Worm (Caenorhabditis elegans) whole organism, L2 larva: ENCODE results near the gene nuo-3.

Source experiments
- F13H6.1 ChIP-seq: sonication (generic microtip); optimal IDR thresholded peaks from 2 replicates; lab custom pipeline; 2016; ENCODE audit warnings: missing genetic modification characterization, missing compliant biosample characterization
- ama-1 ChIP-seq: fragments of 150-350 bp; optimal IDR thresholded peaks from 2 replicates; lab custom pipeline; 2018; ENCODE audit warnings: inconsistent platforms
- crh-2 ChIP-seq: sonication (generic microtip); optimal IDR thresholded peaks from 2 replicates; lab custom pipeline; 2017; ENCODE audit warnings: missing biosample characterization, missing genetic modification characterization
- lsy-2 ChIP-seq, 2 experiments: fragments of 150-350 bp in 1 of 2; sonication (generic microtip) in 1 of 2; optimal IDR thresholded peaks; 2 replicates each; lab custom pipeline; 2014 to 2017; ENCODE audit warnings: missing biosample characterization in 2 of 2, missing genetic modification characterization in 2 of 2
- mab-5 ChIP-seq: fragments of 150-350 bp; optimal IDR thresholded peaks from 2 replicates; lab custom pipeline; 2014; ENCODE audit warnings: missing biosample characterization, missing genetic modification characterization
- mdl-1 ChIP-seq, 2 experiments: fragments of 150-350 bp in 1 of 2; sonication (generic microtip) in 1 of 2; optimal IDR thresholded peaks; 2 replicates each; lab custom pipeline; 2017; ENCODE audit warnings: missing biosample characterization in 2 of 2, missing genetic modification characterization in 2 of 2
- nhr-11 ChIP-seq: fragments of 150-350 bp; optimal IDR thresholded peaks from 2 replicates; lab custom pipeline; 2014; ENCODE audit warnings: missing biosample characterization, missing genetic modification characterization
- skn-1 ChIP-seq: sonication (generic microtip); optimal IDR thresholded peaks from 2 replicates; lab custom pipeline; 2017; ENCODE audit warnings: missing biosample characterization, missing genetic modification characterization
- unc-39 ChIP-seq: fragments of 150-350 bp; optimal IDR thresholded peaks from 2 replicates; lab custom pipeline; 2014; ENCODE audit warnings: missing biosample characterization, missing genetic modification characterization
- unc-55 ChIP-seq: fragments of 150-350 bp; sonication (generic microtip); optimal IDR thresholded peaks from 3 replicates; lab custom pipeline; 2014; ENCODE audit warnings: missing biosample characterization, missing genetic modification reagents, missing genetic modification characterization
- unc-62 ChIP-seq: fragments of 150-350 bp; optimal IDR thresholded peaks from 2 replicates; lab custom pipeline; 2014; ENCODE audit warnings: missing biosample characterization, missing genetic modification reagents, missing genetic modification characterization
- zag-1 ChIP-seq: fragments of 150-350 bp; optimal IDR thresholded peaks from 2 replicates; lab custom pipeline; 2014; ENCODE audit warnings: missing biosample characterization, missing genetic modification characterization
- ztf-11 ChIP-seq: sonication (generic microtip); optimal IDR thresholded peaks from 2 replicates; lab custom pipeline; 2017; ENCODE audit warnings: missing biosample characterization, missing genetic modification characterization
- ztf-4 ChIP-seq: fragments of 150-350 bp; optimal IDR thresholded peaks from 2 replicates; lab custom pipeline; 2014; ENCODE audit warnings: missing biosample characterization, missing genetic modification characterization

DNA sequence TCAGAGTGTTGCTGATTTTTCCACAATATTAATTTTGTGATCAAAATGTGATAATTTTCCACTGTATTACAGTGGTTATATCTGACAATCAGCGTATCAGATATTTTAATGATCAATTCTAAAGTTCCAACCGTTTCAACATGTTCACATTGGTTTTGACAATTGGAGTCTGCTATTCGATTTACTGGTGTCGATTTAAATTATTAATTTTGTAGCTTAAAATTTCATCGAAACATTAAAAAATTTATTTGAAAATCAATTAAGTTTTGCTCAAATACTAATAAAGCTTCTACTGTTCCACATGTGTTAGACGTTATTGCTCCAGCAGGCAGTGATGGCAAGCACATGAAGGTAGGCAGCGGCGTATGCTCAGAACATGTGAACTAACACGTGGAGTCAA is 39.6 kb downstream of the nuo-3 start:
- no peak for TF ChIP-seq unc-39 (tag; lab: Kevin White, UChicago)
- TF ChIP-seq mdl-1 (tag; optimal IDR thresholded peaks at IDR 0.05; lab: Kevin White, UChicago) = no peak
- TF ChIP-seq nhr-11 (tag; lab: Kevin White, UChicago) = no peak
- no peak for TF ChIP-seq ama-1
- no peak for TF ChIP-seq lsy-2 (tag; optimal IDR thresholded peaks at IDR 0.05; lab: Kevin White, UChicago)
- no peak for TF ChIP-seq unc-55 (GFP tag; lab: Kevin White, UChicago)
- TF ChIP-seq unc-62 (GFP tag; lab: Kevin White, UChicago) = no peak
- no peak for TF ChIP-seq mab-5 (tag; lab: Kevin White, UChicago)
- no peak for TF ChIP-seq ztf-4 (tag; lab: Kevin White, UChicago)
- no peak for TF ChIP-seq crh-2 (tag; lab: Kevin White, UChicago)
- no peak for TF ChIP-seq skn-1 (tag; lab: Kevin White, UChicago)
- no peak for TF ChIP-seq F13H6.1 (tag; lab: Kevin White, UChicago)
- no peak for TF ChIP-seq ztf-11
- TF ChIP-seq zag-1 = no peak
